Worm (Caenorhabditis elegans) whole organism, late embryonic: ENCODE data around the gene F18A1.1.

Experiments used
- C08G9.2 ChIP-seq: sonication (generic microtip); optimal IDR thresholded peaks from 2 replicates; lab custom pipeline; 2016; ENCODE audit warnings: mild to moderate bottlenecking, missing genetic modification characterization, moderate library complexity, missing compliant biosample characterization
- K09A11.1 ChIP-seq: sonication (generic microtip); optimal IDR thresholded peaks from 2 replicates; lab custom pipeline; 2017; ENCODE audit warnings: antibody characterized with exemption, mild to moderate bottlenecking, missing genetic modification characterization, missing compliant biosample characterization; ENCODE audit not compliant: insufficient read depth
- ahr-1 ChIP-seq: sonication (generic microtip); optimal IDR thresholded peaks from 2 replicates; lab custom pipeline; 2016; ENCODE audit warnings: missing genetic modification characterization, missing compliant biosample characterization
- ama-1 ChIP-seq: fragments of 150-350 bp; optimal IDR thresholded peaks from 2 replicates; lab custom pipeline; 2014
- ceh-14 ChIP-seq: sonication (generic microtip); optimal IDR thresholded peaks from 2 replicates; lab custom pipeline; 2016; ENCODE audit warnings: missing genotype, missing genetic modification characterization, missing compliant biosample characterization
- ceh-19 ChIP-seq: fragments of 200-800 bp; sonication (Bioruptor generic); optimal IDR thresholded peaks from 2 replicates; lab custom pipeline; 2018; ENCODE audit warnings: mild to moderate bottlenecking, missing genetic modification characterization, missing compliant biosample characterization
- ceh-24 ChIP-seq: sonication (generic microtip); optimal IDR thresholded peaks from 2 replicates; lab custom pipeline; 2016; ENCODE audit warnings: mild to moderate bottlenecking, missing genetic modification characterization, missing compliant biosample characterization
- ceh-34 ChIP-seq: sonication (generic microtip); optimal IDR thresholded peaks from 2 replicates; lab custom pipeline; 2016; ENCODE audit warnings: mild to moderate bottlenecking, missing genetic modification characterization, missing compliant biosample characterization
- ceh-45 ChIP-seq: fragments of 200-800 bp; sonication (Bioruptor generic); IDR thresholded peaks from 2 replicates; pipeline ENCODE4 v1.3.6; 2022; ENCODE audit warnings: missing genetic modification reagents, missing genetic modification characterization, missing compliant biosample characterization
- ceh-6 ChIP-seq: fragments of 200-800 bp; sonication (Bioruptor generic); optimal IDR thresholded peaks from 2 replicates; lab custom pipeline; 2018; ENCODE audit warnings: mild to moderate bottlenecking, missing genetic modification characterization, missing compliant biosample characterization
- ceh-9 ChIP-seq: sonication (generic microtip); optimal IDR thresholded peaks from 2 replicates; lab custom pipeline; 2016; ENCODE audit warnings: mild to moderate bottlenecking, missing genetic modification characterization, inconsistent platforms, missing compliant biosample characterization
- dve-1 ChIP-seq: sonication (generic microtip); optimal IDR thresholded peaks from 2 replicates; lab custom pipeline; 2017; ENCODE audit warnings: antibody characterized with exemption, mild to moderate bottlenecking, missing genetic modification characterization, missing compliant biosample characterization
- elt-2 ChIP-seq: sonication (generic microtip); optimal IDR thresholded peaks from 2 replicates; lab custom pipeline; 2016; ENCODE audit warnings: missing genetic modification reagents, missing genetic modification characterization, missing compliant biosample characterization
- elt-4 ChIP-seq: sonication (generic microtip); optimal IDR thresholded peaks from 2 replicates; lab custom pipeline; 2016; ENCODE audit warnings: missing genetic modification characterization, missing compliant biosample characterization
- ets-4 ChIP-seq: sonication (generic microtip); optimal IDR thresholded peaks from 2 replicates; lab custom pipeline; 2016; ENCODE audit warnings: missing genetic modification characterization, missing compliant biosample characterization
- fax-1 ChIP-seq: sonication (generic microtip); optimal IDR thresholded peaks from 2 replicates; lab custom pipeline; 2016; ENCODE audit warnings: missing genotype, missing genetic modification characterization, missing compliant biosample characterization
- fkh-6 ChIP-seq: sonication (generic microtip); optimal IDR thresholded peaks from 2 replicates; lab custom pipeline; 2016; ENCODE audit warnings: missing genetic modification characterization, missing compliant biosample characterization
- gmeb-2 ChIP-seq: sonication (generic microtip); optimal IDR thresholded peaks from 2 replicates; lab custom pipeline; 2016; ENCODE audit warnings: missing genetic modification characterization, inconsistent platforms, missing compliant biosample characterization
- hlh-13 ChIP-seq: fragments of 200-800 bp; sonication (Bioruptor generic); optimal IDR thresholded peaks from 2 replicates; lab custom pipeline; 2018; ENCODE audit warnings: mild to moderate bottlenecking, missing genetic modification characterization, missing compliant biosample characterization
- hlh-30 ChIP-seq: sonication (generic microtip); optimal IDR thresholded peaks from 2 replicates; lab custom pipeline; 2017; ENCODE audit warnings: antibody characterized with exemption, missing genetic modification characterization, missing compliant biosample characterization; ENCODE audit not compliant: insufficient read depth
- nfya-1 ChIP-seq: sonication (generic microtip); optimal IDR thresholded peaks from 2 replicates; lab custom pipeline; 2017; ENCODE audit warnings: missing genetic modification characterization, mild to moderate bottlenecking, missing compliant biosample characterization, antibody characterized with exemption, moderate library complexity
- nhr-11 ChIP-seq: fragments of 150-350 bp; optimal IDR thresholded peaks from 2 replicates; lab custom pipeline; 2014; ENCODE audit warnings: missing biosample characterization, missing genetic modification characterization
- nhr-232 ChIP-seq: sonication (generic microtip); optimal IDR thresholded peaks from 2 replicates; lab custom pipeline; 2016; ENCODE audit warnings: missing genetic modification characterization, missing compliant biosample characterization
- pat-9 ChIP-seq: fragments of 200-800 bp; sonication (Bioruptor generic); optimal IDR thresholded peaks from 2 replicates; lab custom pipeline; 2018; ENCODE audit warnings: mild to moderate bottlenecking, missing genetic modification characterization, moderate library complexity, missing compliant biosample characterization
- pha-2 ChIP-seq: sonication (generic microtip); optimal IDR thresholded peaks from 2 replicates; lab custom pipeline; 2017; ENCODE audit warnings: mild to moderate bottlenecking, missing genetic modification characterization, missing compliant biosample characterization
- pha-4 ChIP-seq: fragments of 150-350 bp; optimal IDR thresholded peaks from 2 replicates; lab custom pipeline; 2018; ENCODE audit warnings: missing biosample characterization, missing genetic modification reagents, missing genetic modification characterization
- pros-1 ChIP-seq: fragments of 150-350 bp; optimal IDR thresholded peaks from 2 replicates; lab custom pipeline; 2014; ENCODE audit warnings: missing biosample characterization, missing genetic modification reagents, missing genetic modification characterization
- sox-2 ChIP-seq: fragments of 200-800 bp; sonication (Bioruptor generic); IDR thresholded peaks from 2 replicates; pipeline ENCODE4 v1.3.6; 2022; ENCODE audit warnings: missing genetic modification reagents, missing genetic modification characterization, missing compliant biosample characterization
- ttx-3 ChIP-seq: sonication (generic microtip); optimal IDR thresholded peaks from 2 replicates; lab custom pipeline; 2016; ENCODE audit warnings: missing genetic modification reagents, missing genetic modification characterization, missing compliant biosample characterization
- unc-42 ChIP-seq: sonication (generic microtip); optimal IDR thresholded peaks from 2 replicates; lab custom pipeline; 2016; ENCODE audit warnings: missing genotype, missing genetic modification characterization, missing compliant biosample characterization
- unc-86 ChIP-seq: sonication (generic microtip); optimal IDR thresholded peaks from 2 replicates; lab custom pipeline; 2016; ENCODE audit warnings: missing genetic modification characterization, missing compliant biosample characterization
- ztf-16 ChIP-seq: sonication (generic microtip); optimal IDR thresholded peaks from 2 replicates; lab custom pipeline; 2017; ENCODE audit warnings: missing genetic modification characterization, missing compliant biosample characterization

The F18A1.1 gene

DNA sequence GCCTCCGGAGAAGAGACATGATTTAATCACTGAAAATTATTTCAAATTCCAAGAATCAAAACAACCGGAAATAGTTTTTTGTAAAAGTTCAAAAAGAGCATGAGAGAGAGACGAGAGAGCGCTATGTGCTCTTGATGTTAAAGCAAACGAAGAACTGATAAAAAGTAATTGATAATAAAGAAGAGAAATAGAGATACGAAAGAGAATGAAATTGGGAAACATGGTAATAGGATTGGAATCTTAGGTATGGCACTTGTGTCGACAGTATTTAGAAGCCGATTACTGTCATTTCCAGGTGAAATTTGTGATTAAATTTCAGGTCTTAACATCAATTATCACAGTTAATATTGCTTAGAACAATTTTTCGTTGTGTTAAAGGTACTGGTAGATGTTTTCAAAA lies 9.2 kb downstream of the F18A1.1 start, which contains the start of gene nhx-2:
nhx-2 (minus strand) TSS at position 29 of the 400 bp plus-strand sequence.
- TF ChIP-seq ceh-19 (no peak), elt-2 (tag; lab: Kevin White, UChicago) (peak; percentile 64)

DNA sequence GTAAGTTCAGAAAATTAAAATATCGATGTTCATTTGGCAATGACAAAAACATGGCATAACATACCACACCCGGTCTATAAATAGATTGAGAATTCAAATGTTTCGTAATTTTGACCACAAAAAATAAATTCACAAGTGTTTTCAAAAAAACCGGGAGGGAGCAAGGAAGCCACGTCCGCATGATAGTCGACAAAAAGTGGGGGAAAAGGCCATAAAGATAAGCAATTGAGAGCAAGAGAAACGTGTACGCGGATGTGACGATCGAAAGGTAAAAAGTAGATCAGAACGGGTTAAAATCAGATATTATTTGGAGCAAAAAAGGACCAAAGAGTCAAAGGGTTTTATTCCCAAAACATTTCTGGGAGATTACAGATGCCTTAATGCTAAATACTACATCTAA lies 10.1 kb downstream of the F18A1.1 start:
- TF ChIP-seq nhr-232 (tag; lab: Kevin White, UChicago) = no peak
- TF ChIP-seq elt-2 (tag; lab: Kevin White, UChicago) = peak; percentile 1
- TF ChIP-seq ttx-3 (tag; lab: Kevin White, UChicago) = no peak
- TF ChIP-seq pha-2 (tag; lab: Kevin White, UChicago) = no peak
- no peak for TF ChIP-seq ceh-34 (tag; lab: Kevin White, UChicago)
- no peak for TF ChIP-seq ceh-45

DNA sequence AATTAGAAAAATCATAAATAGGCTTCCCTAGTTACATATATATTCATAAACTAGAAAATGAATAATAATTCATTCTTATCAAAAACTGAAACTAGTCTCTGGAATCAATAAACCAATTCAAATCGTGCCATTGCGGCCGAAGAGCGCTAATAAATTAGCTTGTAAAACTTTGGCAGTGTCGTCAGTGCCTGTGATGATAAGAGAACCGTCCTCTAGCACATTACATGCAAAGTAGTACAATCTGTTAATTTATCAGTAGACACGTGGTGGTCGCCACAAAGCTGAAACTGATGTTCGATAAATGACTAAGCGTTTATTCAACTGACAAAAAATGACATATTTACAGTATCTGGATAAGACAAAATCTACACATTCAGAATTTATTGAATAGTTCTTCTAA lies 10.9 kb downstream of the F18A1.1 start:
- TF ChIP-seq pat-9 (tag; lab: Kevin White, UChicago) = no peak
- no peak for TF ChIP-seq C08G9.2 (tag; lab: Kevin White, UChicago)
- TF ChIP-seq unc-86 (tag; lab: Kevin White, UChicago) = no peak
- no peak for TF ChIP-seq ceh-19
- TF ChIP-seq elt-2 (tag; lab: Kevin White, UChicago) = peak; percentile 70

DNA sequence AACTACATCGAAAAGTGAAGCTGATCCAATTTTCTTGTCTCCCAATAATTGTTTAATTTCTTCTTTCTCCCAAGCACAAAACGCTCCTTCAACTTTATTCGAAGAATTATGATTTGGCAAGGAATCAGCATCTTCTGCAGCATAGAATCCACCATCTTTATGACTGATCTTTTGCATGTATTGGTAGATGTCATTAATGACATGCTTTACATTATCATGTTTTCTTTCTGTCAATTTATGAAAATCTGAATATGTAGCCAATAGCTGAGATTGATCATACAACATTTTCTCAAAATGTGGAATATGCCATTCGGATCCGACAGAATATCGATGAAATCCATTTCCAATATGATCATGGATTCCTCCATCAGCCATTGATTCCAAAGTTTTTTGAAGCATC lies 12.5 kb downstream of the F18A1.1 start:
- TF ChIP-seq pha-4 (tag; lab: Kevin White, UChicago) (no peak), fkh-6 (tag; lab: Kevin White, UChicago) (no peak), ceh-14 (no peak), sox-2 (GFP tag; lab: Robert Waterston, UW) (no peak), ceh-6 (no peak), ttx-3 (tag; lab: Kevin White, UChicago) (no peak), ceh-19 (no peak), ceh-24 (tag; lab: Kevin White, UChicago) (no peak), ztf-16 (tag; lab: Kevin White, UChicago) (no peak), dve-1 (tag; lab: Kevin White, UChicago) (no peak), K09A11.1 (tag; lab: Kevin White, UChicago) (no peak), ceh-45 (no peak)

DNA sequence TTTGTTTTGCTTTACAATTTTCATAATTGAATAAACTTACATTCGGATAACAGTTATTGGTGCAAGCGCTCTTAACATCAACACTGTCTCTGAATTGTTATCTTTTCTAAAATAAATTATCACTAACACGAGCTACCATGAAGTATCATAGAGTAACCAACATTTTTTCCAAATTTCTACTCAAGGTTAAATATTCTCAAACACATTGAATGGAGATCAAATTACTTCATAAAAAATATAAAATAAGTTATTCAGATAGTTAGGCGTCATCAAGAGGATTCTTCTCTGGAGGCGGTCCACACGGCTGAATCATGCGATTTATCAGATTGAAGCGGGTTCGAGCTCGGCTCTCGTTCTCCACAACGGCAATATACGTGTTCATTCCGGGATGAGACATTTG lies 13.7 kb downstream of the F18A1.1 start, which contains the start of gene B0495.5:
B0495.5 (minus strand) TSS at position 101 of the 400 bp plus-strand sequence.
- TF ChIP-seq nfya-1 (tag; lab: Kevin White, UChicago) = no peak
- no peak for TF ChIP-seq ceh-45
- no peak for TF ChIP-seq ztf-16 (tag; lab: Kevin White, UChicago)
- no peak for TF ChIP-seq fax-1 (tag; lab: Kevin White, UChicago)
- TF ChIP-seq gmeb-2 = no peak
- TF ChIP-seq hlh-13 (GFP tag; lab: Kevin White, UChicago) = no peak
- no peak for TF ChIP-seq pat-9 (tag; lab: Kevin White, UChicago)
- TF ChIP-seq elt-4 (tag; lab: Kevin White, UChicago) = no peak
- TF ChIP-seq ahr-1 (tag; lab: Kevin White, UChicago) = no peak
- TF ChIP-seq nhr-232 (tag; lab: Kevin White, UChicago) = no peak
- no peak for TF ChIP-seq hlh-30 (tag; lab: Kevin White, UChicago)
- no peak for TF ChIP-seq ceh-9
- TF ChIP-seq pha-2 (tag; lab: Kevin White, UChicago) = no peak
- no peak for TF ChIP-seq ceh-14
- TF ChIP-seq K09A11.1 (tag; lab: Kevin White, UChicago) = no peak
- TF ChIP-seq ets-4 (tag; lab: Kevin White, UChicago) = no peak
- no peak for TF ChIP-seq nhr-11
- no peak for TF ChIP-seq unc-42 (tag; lab: Kevin White, UChicago)

DNA sequence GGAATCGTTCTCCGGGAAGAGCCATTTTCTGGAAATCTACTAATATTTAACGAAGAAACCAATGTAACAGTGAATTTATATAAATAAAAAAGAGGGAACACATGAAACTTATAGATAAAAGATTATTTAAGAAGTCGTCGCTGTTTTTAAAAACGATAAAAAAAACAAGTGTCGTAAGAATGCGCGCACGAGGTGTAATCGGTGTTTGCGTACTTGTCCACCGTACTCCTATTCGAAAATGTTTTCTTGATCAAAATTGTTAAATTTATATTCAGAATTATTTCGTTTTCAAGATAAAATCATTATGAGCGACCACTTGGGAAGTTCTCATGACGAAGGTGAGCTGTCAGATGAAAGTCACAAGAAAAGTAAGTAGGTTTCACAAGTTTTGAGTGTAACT lies 14.3 kb downstream of the F18A1.1 start, which contains the start of the genes moa-2 and cdk-11.1:
moa-2 (minus strand) TSS at position 25 of the 400 bp plus-strand sequence.
cdk-11.1 (plus strand) TSS at position 227 of the 400 bp plus-strand sequence.
- TF ChIP-seq unc-86 (tag; lab: Kevin White, UChicago) (no peak), ets-4 (tag; lab: Kevin White, UChicago) (no peak), ama-1 (lab: Kevin White, UChicago) (no peak), pros-1 (tag; lab: Kevin White, UChicago) (no peak)
